Worm (Caenorhabditis elegans) whole organism, L4 larva: ENCODE results near the gene clec-57.

Experiments
- D1046.2 ChIP-seq: fragments of 200-800 bp; sonication (Bioruptor generic); IDR thresholded peaks from 2 replicates; pipeline ENCODE4 v1.3.6; 2022; ENCODE audit warnings: missing genetic modification characterization, missing compliant biosample characterization
- aha-1 ChIP-seq: fragments of 150-350 bp; peaks from one replicate; lab custom pipeline; 2014; ENCODE audit warnings: missing biosample characterization, missing genetic modification characterization
- ama-1 ChIP-seq: fragments of 150-350 bp; optimal IDR thresholded peaks from 2 replicates; lab custom pipeline; 2014; ENCODE audit warnings: inconsistent platforms, mixed read lengths
- lim-7 ChIP-seq: fragments of 200-800 bp; sonication (Bioruptor generic); IDR thresholded peaks from 2 replicates; pipeline ENCODE4 v1.3.6; 2022; ENCODE audit warnings: missing genetic modification characterization, missing compliant biosample characterization
- nhr-11 ChIP-seq: fragments of 150-350 bp; optimal IDR thresholded peaks from 2 replicates; lab custom pipeline; 2014; ENCODE audit warnings: missing biosample characterization, missing genetic modification characterization
- nhr-237 ChIP-seq: sonication (generic microtip); optimal IDR thresholded peaks from 2 replicates; lab custom pipeline; 2017; ENCODE audit warnings: missing biosample characterization, missing genetic modification characterization
- skn-1 ChIP-seq: fragments of 150-350 bp; optimal IDR thresholded peaks from 2 replicates; lab custom pipeline; 2014; ENCODE audit warnings: missing biosample characterization, missing genetic modification characterization

- TF ChIP-seq nhr-11 (tag; lab: Kevin White, UChicago) (no peak), ama-1 (no peak), skn-1 (tag; lab: Kevin White, UChicago) (no peak), nhr-237 (tag; lab: Kevin White, UChicago) (no peak), aha-1 (tag; lab: Kevin White, UChicago) (no peak), D1046.2 (GFP tag; lab: Robert Waterston, UW) (no peak), lim-7 (no peak)
Observed at ce11 chrV:14436195-14436594, 32.8 kb upstream of the clec-57 start.
